Worm (Caenorhabditis elegans) whole organism, L1 larva: ENCODE measurements around the gene elo-8.
A peak's percentile ranks its signal among the peaks of the same experiment; 100 is the strongest.

Experiments
- C04F5.9 ChIP-seq: sonication (generic microtip); optimal IDR thresholded peaks from 2 replicates; lab custom pipeline; 2016; ENCODE audit warnings: missing genetic modification characterization, missing compliant biosample characterization
- F16B12.6 ChIP-seq: fragments of 150-350 bp; optimal IDR thresholded peaks from 2 replicates; lab custom pipeline; 2014; ENCODE audit warnings: missing biosample characterization, missing genetic modification characterization
- aly-2 ChIP-seq: fragments of 150-350 bp; optimal IDR thresholded peaks from 2 replicates; lab custom pipeline; 2014; ENCODE audit warnings: missing biosample characterization, missing genetic modification characterization
- ceh-63 ChIP-seq: fragments of 200-800 bp; sonication (Bioruptor generic); optimal IDR thresholded peaks from 2 replicates; lab custom pipeline; 2018; ENCODE audit warnings: mild to moderate bottlenecking, missing genetic modification characterization, missing compliant biosample characterization
- ceh-8 ChIP-seq: fragments of 200-800 bp; sonication (Bioruptor generic); optimal IDR thresholded peaks from 2 replicates; lab custom pipeline; 2018; ENCODE audit warnings: mild to moderate bottlenecking, missing genetic modification characterization, moderate library complexity, missing compliant biosample characterization
- ceh-90 ChIP-seq: sonication (generic microtip); optimal IDR thresholded peaks from 2 replicates; lab custom pipeline; 2016; ENCODE audit warnings: missing genetic modification characterization, missing compliant biosample characterization
- dpl-1 ChIP-seq, 3 experiments: fragments of 150-350 bp in 2 of 3; sonication (generic microtip) in 1 of 3; optimal IDR thresholded peaks; 2 replicates each; lab custom pipeline; 2014 to 2017; ENCODE audit warnings: missing biosample characterization in 3 of 3, missing genetic modification characterization in 3 of 3, missing genetic modification reagents in 3 of 3
- dsc-1 ChIP-seq: sonication (generic microtip); optimal IDR thresholded peaks from 2 replicates; lab custom pipeline; 2016; ENCODE audit warnings: mild to moderate bottlenecking, missing genetic modification characterization, missing compliant biosample characterization
- egl-13 ChIP-seq: sonication (generic microtip); optimal IDR thresholded peaks from 2 replicates; lab custom pipeline; 2016; ENCODE audit warnings: missing genotype, missing genetic modification reagents, missing genetic modification characterization, missing compliant biosample characterization
- elt-2 ChIP-seq: sonication (generic microtip); optimal IDR thresholded peaks from 2 replicates; lab custom pipeline; 2016; ENCODE audit warnings: missing genetic modification characterization, mild to moderate bottlenecking, inconsistent platforms, missing compliant biosample characterization, missing genetic modification reagents
- fkh-8 ChIP-seq: sonication (generic microtip); optimal IDR thresholded peaks from 2 replicates; lab custom pipeline; 2016; ENCODE audit warnings: mild to moderate bottlenecking, missing genetic modification characterization, missing compliant biosample characterization
- hlh-4 ChIP-seq: sonication (generic microtip); optimal IDR thresholded peaks from 2 replicates; lab custom pipeline; 2016; ENCODE audit warnings: mild to moderate bottlenecking, missing genetic modification characterization, missing compliant biosample characterization
- isw-1 ChIP-seq: fragments of 200-800 bp; sonication (Bioruptor generic); IDR thresholded peaks from 2 replicates; pipeline ENCODE4 v1.3.6; 2022; ENCODE audit warnings: missing genetic modification characterization, missing compliant biosample characterization
- lin-13 ChIP-seq: fragments of 150-350 bp; optimal IDR thresholded peaks from 2 replicates; lab custom pipeline; 2014; ENCODE audit warnings: missing biosample characterization, missing genetic modification reagents, missing genetic modification characterization
- lin-14 ChIP-seq: fragments of 200-800 bp; sonication (Bioruptor generic); optimal IDR thresholded peaks from 2 replicates; lab custom pipeline; 2018; ENCODE audit warnings: mild to moderate bottlenecking, missing genetic modification characterization, moderate library complexity, missing compliant biosample characterization
- lin-35 ChIP-seq, 2 experiments: fragments of 150-350 bp; optimal IDR thresholded peaks; 2 replicates each; lab custom pipeline; 2014; ENCODE audit warnings: missing biosample characterization in 2 of 2, missing genetic modification characterization in 2 of 2, missing genetic modification reagents in 2 of 2
- lsy-2 ChIP-seq, 2 experiments: fragments of 150-350 bp; optimal IDR thresholded peaks; 2 replicates each; lab custom pipeline; 2014; ENCODE audit warnings: missing biosample characterization in 2 of 2, missing genetic modification characterization in 2 of 2
- mab-9 ChIP-seq: fragments of 200-800 bp; sonication (Bioruptor generic); IDR thresholded peaks from 2 replicates; pipeline ENCODE4 v1.3.6; 2022; ENCODE audit warnings: missing genetic modification reagents, missing genetic modification characterization, missing compliant biosample characterization
- nhr-11 ChIP-seq: fragments of 150-350 bp; optimal IDR thresholded peaks from 2 replicates; lab custom pipeline; 2014; ENCODE audit warnings: missing biosample characterization, missing genetic modification characterization
- nhr-237 ChIP-seq: fragments of 150-350 bp; optimal IDR thresholded peaks from 2 replicates; lab custom pipeline; 2014; ENCODE audit warnings: missing biosample characterization, missing genetic modification characterization
- nhr-47 ChIP-seq: sonication (generic microtip); optimal IDR thresholded peaks from 2 replicates; lab custom pipeline; 2016; ENCODE audit warnings: mild to moderate bottlenecking, missing genetic modification characterization, moderate library complexity, missing compliant biosample characterization
- nhr-71 ChIP-seq: sonication (generic microtip); optimal IDR thresholded peaks from 2 replicates; lab custom pipeline; 2016; ENCODE audit warnings: mild to moderate bottlenecking, missing genetic modification characterization, moderate library complexity, missing compliant biosample characterization
- nhr-77 ChIP-seq: fragments of 150-350 bp; optimal IDR thresholded peaks from 2 replicates; lab custom pipeline; 2014; ENCODE audit warnings: missing biosample characterization, missing genetic modification characterization
- nhr-85 ChIP-seq: sonication (generic microtip); peaks from one replicate; lab custom pipeline; 2016; ENCODE audit warnings: missing genetic modification characterization, inconsistent platforms, missing compliant biosample characterization
- pag-3 ChIP-seq: sonication (generic microtip); optimal IDR thresholded peaks from 2 replicates; lab custom pipeline; 2017; ENCODE audit warnings: missing genetic modification characterization, mild to moderate bottlenecking, missing compliant biosample characterization, antibody characterized with exemption, borderline replicate concordance; ENCODE audit not compliant: insufficient read depth
- sox-4 ChIP-seq: sonication (generic microtip); optimal IDR thresholded peaks from 2 replicates; lab custom pipeline; 2016; ENCODE audit warnings: missing genetic modification characterization, missing compliant biosample characterization
- sup-37 ChIP-seq: fragments of 200-800 bp; sonication (Bioruptor generic); optimal IDR thresholded peaks from 2 replicates; lab custom pipeline; 2018; ENCODE audit warnings: mild to moderate bottlenecking, missing genetic modification characterization, missing compliant biosample characterization
- swsn-7 ChIP-seq: sonication (generic microtip); optimal IDR thresholded peaks from 2 replicates; lab custom pipeline; 2016; ENCODE audit warnings: missing genetic modification characterization, missing compliant biosample characterization
- tlp-1 ChIP-seq: fragments of 150-350 bp; optimal IDR thresholded peaks from 2 replicates; lab custom pipeline; 2014; ENCODE audit warnings: missing biosample characterization, missing genetic modification characterization
- unc-130 ChIP-seq: fragments of 150-350 bp; optimal IDR thresholded peaks from 2 replicates; lab custom pipeline; 2017; ENCODE audit warnings: missing biosample characterization, missing genetic modification characterization, inconsistent platforms
- unc-62 ChIP-seq: fragments of 150-350 bp; optimal IDR thresholded peaks from 2 replicates; lab custom pipeline; 2014; ENCODE audit warnings: missing biosample characterization, missing genetic modification reagents, missing genetic modification characterization
- unc-86 ChIP-seq: sonication (generic microtip); optimal IDR thresholded peaks from 2 replicates; lab custom pipeline; 2016; ENCODE audit warnings: missing genetic modification characterization, missing compliant biosample characterization
- ztf-11 ChIP-seq, 2 experiments: sonication (generic microtip); optimal IDR thresholded peaks; 2 replicates each; lab custom pipeline; 2016 to 2017; ENCODE audit warnings: missing genetic modification characterization in 2 of 2, missing biosample characterization in 1 of 2, missing compliant biosample characterization in 1 of 2
- ztf-4 ChIP-seq: fragments of 150-350 bp; optimal IDR thresholded peaks from 2 replicates; lab custom pipeline; 2014; ENCODE audit warnings: missing biosample characterization, missing genetic modification characterization

Gene elo-8

DNA sequence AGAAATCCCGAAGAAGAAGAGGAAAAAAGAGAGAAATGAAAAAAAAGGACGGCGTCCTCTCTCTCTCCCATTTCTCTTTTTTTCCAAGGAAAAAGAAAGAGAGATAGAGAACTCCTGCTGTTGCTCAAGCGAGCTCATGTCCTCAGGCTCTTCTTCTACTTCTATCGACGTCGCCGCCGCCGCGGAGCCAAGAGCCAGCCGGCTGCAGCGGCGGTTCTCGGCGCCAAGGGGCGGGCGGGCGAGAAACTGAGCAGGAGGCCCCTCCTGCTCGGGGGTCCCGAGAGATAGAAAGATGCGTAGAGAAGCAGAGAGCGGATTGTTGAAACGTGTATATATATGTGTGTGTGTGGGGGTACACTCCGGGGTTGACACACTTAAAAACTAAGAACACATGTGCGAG lies 28.9 kb downstream of the elo-8 start (continued):
- peak in 1 of 3 experiments; percentile 18 for TF ChIP-seq dpl-1 (GFP tag; optimal IDR thresholded peaks at IDR 0.05; lab: Kevin White, UChicago)
- TF ChIP-seq pag-3: no peak
- TF ChIP-seq dsc-1 (tag; lab: Kevin White, UChicago): peak; percentile 66
- peak; percentile 58 for TF ChIP-seq nhr-71 (tag; lab: Kevin White, UChicago)
- TF ChIP-seq nhr-85 (tag; lab: Kevin White, UChicago): no peak
- peak; percentile 4 for TF ChIP-seq fkh-8 (tag; lab: Kevin White, UChicago)
- TF ChIP-seq swsn-7: peak; percentile 9
- peak; percentile 94 for TF ChIP-seq lin-14 (GFP tag; lab: Kevin White, UChicago)
- TF ChIP-seq mab-9: 0 out of 2 replicates have a peak, but pooled peaks have one; percentile 38
- no peak for TF ChIP-seq tlp-1
- TF ChIP-seq egl-13 (tag; lab: Kevin White, UChicago): peak; percentile 1
- peak; percentile 90 for TF ChIP-seq ceh-8 (GFP tag; lab: Kevin White, UChicago)
- no peak for TF ChIP-seq ztf-11 (tag; optimal IDR thresholded peaks at IDR 0.05; lab: Kevin White, UChicago)

DNA sequence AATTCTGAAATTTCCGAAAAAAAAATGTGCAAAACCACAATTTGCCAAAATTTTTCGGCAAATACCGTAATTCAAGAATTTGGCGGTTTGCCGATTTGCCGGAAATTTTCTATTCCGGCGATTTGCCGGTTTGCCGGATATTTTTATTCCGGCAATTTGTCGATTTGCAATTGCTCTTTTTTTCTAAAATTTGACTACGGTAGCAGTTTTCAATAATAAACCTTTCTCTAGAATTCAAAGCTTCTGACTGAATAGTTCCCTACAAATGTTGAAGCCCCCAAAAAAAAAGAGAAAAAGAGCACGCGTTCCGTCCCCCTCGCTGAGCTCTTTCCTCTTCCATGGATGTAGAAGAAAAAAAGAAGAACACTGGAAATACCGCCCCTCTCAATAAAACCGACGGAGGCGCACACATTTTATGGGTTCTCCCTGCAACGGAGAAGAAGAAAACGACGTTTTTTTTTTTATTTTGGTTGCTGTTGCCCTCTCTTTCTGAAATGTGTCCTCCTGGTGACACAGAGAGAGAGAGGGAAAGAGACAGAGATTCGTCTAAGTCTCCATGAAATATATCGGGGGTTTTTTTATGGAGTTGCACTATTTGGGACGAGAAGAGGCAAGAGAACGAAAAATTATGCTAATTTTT lies 30.9 kb downstream of the elo-8 start:
- TF ChIP-seq elt-2 (tag; lab: Kevin White, UChicago) (no peak), hlh-4 (tag; lab: Kevin White, UChicago) (no peak), C04F5.9 (tag; lab: Kevin White, UChicago) (no peak), ztf-4 (tag; lab: Kevin White, UChicago) (no peak), nhr-85 (tag; lab: Kevin White, UChicago) (no peak), nhr-77 (no peak), nhr-237 (no peak), ceh-63 (no peak), egl-13 (tag; lab: Kevin White, UChicago) (no peak), unc-130 (tag; lab: Kevin White, UChicago) (no peak), lin-35 (GFP tag; optimal IDR thresholded peaks at IDR 0.05; lab: Kevin White, UChicago) (no peak), F16B12.6 (tag; lab: Kevin White, UChicago) (no peak), unc-86 (tag; lab: Kevin White, UChicago) (no peak), sox-4 (tag; lab: Kevin White, UChicago) (no peak)
- TF ChIP-seq, all 84 proteins: peak for 0

DNA sequence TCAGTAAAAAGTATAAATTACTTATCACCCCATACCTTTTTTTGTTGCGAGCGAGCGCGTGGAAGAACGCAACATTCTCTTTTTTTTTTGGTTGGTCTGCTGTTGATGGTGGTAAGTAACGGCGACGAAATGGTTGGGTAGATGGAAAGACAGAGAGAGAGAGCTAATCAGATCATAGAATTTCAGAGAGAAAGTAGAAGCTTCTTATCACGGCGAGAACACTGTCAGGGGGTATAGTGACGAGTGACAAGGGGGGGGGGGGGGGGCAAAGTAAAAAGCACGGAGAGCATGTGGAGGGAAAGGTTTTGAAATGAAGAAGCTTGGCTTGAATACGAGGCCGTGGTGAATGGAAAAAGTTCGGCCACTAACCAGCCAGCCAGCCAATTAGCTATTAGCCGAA lies 34.5 kb downstream of the elo-8 start:
- TF ChIP-seq isw-1 (GFP tag; lab: Robert Waterston, UW) (no peak), pag-3 (no peak), egl-13 (tag; lab: Kevin White, UChicago) (no peak), ceh-90 (no peak), aly-2 (tag; lab: Kevin White, UChicago) (no peak), swsn-7 (no peak), unc-86 (tag; lab: Kevin White, UChicago) (no peak), nhr-47 (no peak), lin-13 (no peak), sup-37 (GFP tag; lab: Kevin White, UChicago) (no peak), hlh-4 (tag; lab: Kevin White, UChicago) (no peak), unc-62 (no peak), unc-130 (tag; lab: Kevin White, UChicago) (no peak), mab-9 (no peak), dsc-1 (tag; lab: Kevin White, UChicago) (no peak), nhr-11 (tag; lab: Kevin White, UChicago) (no peak)

DNA sequence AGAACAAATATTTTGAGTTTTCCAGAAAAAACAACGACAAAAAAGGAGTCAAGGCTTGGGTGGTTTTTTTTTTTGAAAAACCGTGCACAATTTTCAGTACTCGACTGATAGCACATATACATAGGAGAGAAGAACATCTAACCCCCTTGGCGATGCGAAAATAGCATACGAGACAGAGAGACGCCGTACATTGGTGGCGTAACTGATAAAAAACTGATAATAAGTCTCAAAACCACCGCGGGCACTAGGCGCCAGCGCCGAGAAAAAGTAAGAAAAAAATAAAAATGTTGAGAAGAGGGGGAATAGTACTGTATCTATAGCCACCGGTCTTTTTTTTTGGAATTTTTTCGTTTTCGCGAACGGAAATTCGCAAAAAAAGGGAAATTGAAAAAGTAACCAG lies 36.3 kb downstream of the elo-8 start:
- TF ChIP-seq elt-2 (tag; lab: Kevin White, UChicago): peak; percentile 14
- no peak for TF ChIP-seq lsy-2 (tag; optimal IDR thresholded peaks at IDR 0.05; lab: Kevin White, UChicago)
